Worm (Caenorhabditis elegans) whole organism, mixed stage, embryonic: Measurements from ENCODE around the gene zig-3.

Experiments used
- ces-1 ChIP-seq: fragments of 150-350 bp; optimal IDR thresholded peaks from 2 replicates; lab custom pipeline; 2014; ENCODE audit warnings: missing biosample characterization, missing genetic modification reagents, missing genetic modification characterization
- nhr-237 ChIP-seq: fragments of 150-350 bp; optimal IDR thresholded peaks from 2 replicates; lab custom pipeline; 2014; ENCODE audit warnings: missing biosample characterization, missing genetic modification characterization
- sem-2 ChIP-seq: fragments of 200-800 bp; sonication (Bioruptor generic); optimal IDR thresholded peaks from 2 replicates; lab custom pipeline; 2018; ENCODE audit warnings: mild to moderate bottlenecking, missing genetic modification characterization, missing compliant biosample characterization

DNA sequence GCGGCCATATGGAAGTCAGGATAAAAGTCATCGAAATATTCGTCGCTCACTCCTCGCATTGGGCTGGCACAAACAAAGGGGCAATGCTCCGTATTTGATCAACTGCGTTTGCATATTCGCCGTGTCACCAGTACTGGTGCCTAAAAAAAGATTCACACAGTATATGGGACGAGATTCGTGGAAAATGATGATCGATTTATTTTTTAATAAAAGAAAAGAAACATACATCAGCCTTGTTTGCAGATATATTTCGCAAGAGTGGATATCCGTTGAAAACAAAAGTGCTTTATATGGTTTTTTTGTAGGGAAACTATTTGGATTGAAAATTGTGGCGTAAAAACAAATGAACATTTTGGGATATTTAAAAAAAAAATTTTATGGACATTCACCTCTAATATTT lies 32.9 kb upstream of the zig-3 start, which contains the start of gene latd-1:
- no peak for TF ChIP-seq ces-1 (GFP tag; lab: Kevin White, UChicago)
- no peak for TF ChIP-seq nhr-237
- no peak for TF ChIP-seq sem-2 (GFP tag; lab: Kevin White, UChicago)
